Fruit fly (Drosophila melanogaster) whole organism, embryonic: ENCODE results near the gene CG2444.

Source experiments
- BEAF-32 ChIP-seq: fragments of 200-800 bp; sonication (Bioruptor generic); optimal IDR thresholded peaks from 3 replicates; lab custom pipeline; 2017; ENCODE audit warnings: missing biosample characterization, missing genetic modification characterization, mild to moderate bottlenecking, moderate library complexity, missing genetic modification reagents
- Blimp-1 ChIP-seq: fragments of 200-800 bp; sonication (Bioruptor generic); optimal IDR thresholded peaks from 3 replicates; lab custom pipeline; 2018; ENCODE audit warnings: missing biosample characterization, missing genetic modification characterization, mild to moderate bottlenecking, moderate library complexity, missing genetic modification reagents
- CG10267 ChIP-seq: fragments of 200-800 bp; sonication (Bioruptor generic); optimal IDR thresholded peaks from 2 replicates; lab custom pipeline; 2018; ENCODE audit warnings: missing biosample characterization, mild to moderate bottlenecking, missing genetic modification characterization, moderate library complexity
- CG12236 ChIP-seq: fragments of 200-800 bp; sonication (Bioruptor generic); optimal IDR thresholded peaks from 2 replicates; lab custom pipeline; 2016; ENCODE audit warnings: missing biosample characterization, missing genetic modification characterization
- CG12299 ChIP-seq: fragments of 200-800 bp; sonication (Bioruptor generic); optimal IDR thresholded peaks from 2 replicates; lab custom pipeline; 2018; ENCODE audit warnings: missing biosample characterization, mild to moderate bottlenecking, missing genetic modification characterization
- CG17328 ChIP-seq: fragments of 200-800 bp; sonication (Bioruptor generic); IDR thresholded peaks from 2 replicates; pipeline ENCODE4 v1.3.6; 2022; ENCODE audit warnings: missing biosample characterization, missing genetic modification characterization
- CG17359 ChIP-seq: fragments of 200-800 bp; sonication (Bioruptor generic); optimal IDR thresholded peaks from 3 replicates; lab custom pipeline; 2018; ENCODE audit warnings: missing biosample characterization, mild to moderate bottlenecking, missing genetic modification characterization, moderate library complexity
- CG17361 ChIP-seq: fragments of 200-800 bp; sonication (Bioruptor generic); IDR thresholded peaks from 3 replicates; pipeline ENCODE4 v1.3.6; 2022; ENCODE audit warnings: missing biosample characterization, missing genetic modification characterization
- CG2120 ChIP-seq: fragments of 200-800 bp; sonication (Bioruptor generic); optimal IDR thresholded peaks from 3 replicates; lab custom pipeline; 2016; ENCODE audit warnings: missing biosample characterization, missing genetic modification characterization
- CG6765 ChIP-seq: fragments of 200-800 bp; sonication (Bioruptor generic); optimal IDR thresholded peaks from 3 replicates; lab custom pipeline; 2017; ENCODE audit warnings: missing biosample characterization, mild to moderate bottlenecking, missing genetic modification characterization
- CG8388 ChIP-seq: fragments of 200-800 bp; sonication (Bioruptor generic); optimal IDR thresholded peaks from 2 replicates; lab custom pipeline; 2019; ENCODE audit warnings: missing biosample characterization, mild to moderate bottlenecking, missing genetic modification characterization, moderate library complexity
- CG9817 ChIP-seq: fragments of 200-800 bp; sonication (Bioruptor generic); optimal IDR thresholded peaks from 2 replicates; lab custom pipeline; 2018; ENCODE audit warnings: missing biosample characterization, mild to moderate bottlenecking, missing genetic modification characterization, moderate library complexity
- CHES-1-like ChIP-seq: fragments of 200-800 bp; sonication (Bioruptor generic); optimal IDR thresholded peaks from 2 replicates; lab custom pipeline; 2016; ENCODE audit warnings: missing biosample characterization, missing genetic modification characterization
- CrebB ChIP-seq: fragments of 200-800 bp; sonication (Bioruptor generic); optimal IDR thresholded peaks from 3 replicates; lab custom pipeline; 2018; ENCODE audit warnings: missing biosample characterization, mild to moderate bottlenecking, missing genetic modification characterization
- Dll ChIP-seq: fragments of 200-800 bp; sonication (Bioruptor generic); IDR thresholded peaks from 4 replicates; pipeline ENCODE4 v1.3.6; 2022; ENCODE audit warnings: missing biosample characterization, missing genetic modification characterization; ENCODE audit not compliant: partially characterized antibody
- Doc3 ChIP-seq: fragments of 200-800 bp; sonication (Bioruptor generic); IDR thresholded peaks from 3 replicates; pipeline ENCODE4 v1.3.6; 2022; ENCODE audit warnings: missing biosample characterization, missing genetic modification characterization; ENCODE audit not compliant: partially characterized antibody
- HLH3B ChIP-seq: fragments of 200-800 bp; sonication (Bioruptor generic); IDR thresholded peaks from 2 replicates; pipeline ENCODE4 v1.3.6; 2022; ENCODE audit warnings: missing biosample characterization, missing genetic modification characterization
- Hr3 ChIP-seq: fragments of 200-800 bp; sonication (Bioruptor generic); optimal IDR thresholded peaks from 3 replicates; lab custom pipeline; 2016; ENCODE audit warnings: missing biosample characterization, missing genetic modification characterization
- Kr ChIP-seq: fragments of 200-800 bp; sonication (Bioruptor generic); optimal IDR thresholded peaks from 2 replicates; lab custom pipeline; 2017; ENCODE audit warnings: missing biosample characterization, mild to moderate bottlenecking, missing genetic modification characterization
- Lim3 ChIP-seq: fragments of 200-800 bp; sonication (Bioruptor generic); IDR thresholded peaks from 2 replicates; pipeline ENCODE4 v1.3.6; 2022; ENCODE audit warnings: missing biosample characterization, missing genetic modification characterization
- Neu2 ChIP-seq: fragments of 200-800 bp; sonication (Bioruptor generic); optimal IDR thresholded peaks from 3 replicates; lab custom pipeline; 2016; ENCODE audit warnings: missing biosample characterization, missing genetic modification characterization, borderline replicate concordance
- Rfx ChIP-seq: fragments of 200-800 bp; sonication (Bioruptor generic); IDR thresholded peaks from 2 replicates; pipeline ENCODE4 v1.3.6; 2022; ENCODE audit warnings: missing biosample characterization, missing genetic modification characterization
- Sox100B ChIP-seq: fragments of 200-800 bp; sonication (Bioruptor generic); optimal IDR thresholded peaks from 3 replicates; lab custom pipeline; 2018; ENCODE audit warnings: missing biosample characterization, mild to moderate bottlenecking, missing genetic modification characterization
- Xbp1 ChIP-seq: fragments of 200-800 bp; sonication (Bioruptor generic); optimal IDR thresholded peaks from 3 replicates; lab custom pipeline; 2016; ENCODE audit warnings: missing biosample characterization, mild to moderate bottlenecking, missing genetic modification characterization
- Xrp1 ChIP-seq: fragments of 200-800 bp; sonication (Bioruptor generic); IDR thresholded peaks from 2 replicates; pipeline ENCODE4 v1.3.6; 2022; ENCODE audit warnings: missing biosample characterization, missing genetic modification characterization
- ash1 ChIP-seq: fragments of 200-800 bp; sonication (Bioruptor generic); optimal IDR thresholded peaks from 2 replicates; lab custom pipeline; 2018; ENCODE audit warnings: missing biosample characterization, mild to moderate bottlenecking, missing genetic modification characterization
- bsh ChIP-seq, 2 experiments: fragments of 200-800 bp; sonication (Bioruptor generic); optimal IDR thresholded peaks; 2 replicates each; lab custom pipeline; 2017 to 2018; ENCODE audit warnings: mild to moderate bottlenecking in 2 of 2, missing biosample characterization in 2 of 2, missing genetic modification characterization in 2 of 2, moderate library complexity in 1 of 2
- chm ChIP-seq: fragments of 200-800 bp; sonication (Bioruptor generic); IDR thresholded peaks from 2 replicates; pipeline ENCODE4 v1.3.6; 2022; ENCODE audit warnings: missing biosample characterization, missing genetic modification characterization
- corto ChIP-seq: fragments of 200-800 bp; sonication (Bioruptor generic); optimal IDR thresholded peaks from 2 replicates; lab custom pipeline; 2016; ENCODE audit warnings: missing biosample characterization, mild to moderate bottlenecking, missing genetic modification characterization, moderate library complexity
- croc ChIP-seq: fragments of 200-800 bp; sonication (Bioruptor generic); conservative IDR thresholded peaks from 3 replicates; pipeline ENCODE4 v1.3.6; 2022; ENCODE audit warnings: missing biosample characterization, missing genetic modification characterization
- crol ChIP-seq: fragments of 200-800 bp; sonication (Bioruptor generic); IDR thresholded peaks from 2 replicates; pipeline ENCODE4 v1.3.6; 2022; ENCODE audit warnings: missing biosample characterization, missing genetic modification characterization
- dmrt11E ChIP-seq: fragments of 200-800 bp; sonication (Bioruptor generic); optimal IDR thresholded peaks from 3 replicates; lab custom pipeline; 2018; ENCODE audit warnings: missing biosample characterization, mild to moderate bottlenecking, missing genetic modification characterization, moderate library complexity
- en ChIP-seq: fragments of 200-800 bp; sonication (Bioruptor generic); optimal IDR thresholded peaks from 2 replicates; lab custom pipeline; 2016; ENCODE audit warnings: missing biosample characterization, missing genetic modification characterization
- fd96Cb ChIP-seq: fragments of 200-800 bp; sonication (Bioruptor generic); optimal IDR thresholded peaks from 2 replicates; lab custom pipeline; 2018; ENCODE audit warnings: missing biosample characterization, mild to moderate bottlenecking, missing genetic modification characterization, moderate library complexity
- hth ChIP-seq: fragments of >200 bp; optimal IDR thresholded peaks from 2 replicates; lab custom pipeline; 2017; ENCODE audit warnings: inconsistent platforms
- inv ChIP-seq: fragments of 200-800 bp; sonication (Bioruptor generic); IDR thresholded peaks from 2 replicates; pipeline ENCODE4 v1.3.6; 2022; ENCODE audit warnings: missing biosample characterization, missing genetic modification characterization; ENCODE audit not compliant: partially characterized antibody
- lab ChIP-seq: fragments of 200-800 bp; sonication (Bioruptor generic); optimal IDR thresholded peaks from 3 replicates; lab custom pipeline; 2017; ENCODE audit warnings: missing biosample characterization, missing genetic modification characterization, mild to moderate bottlenecking, moderate library complexity, missing genetic modification reagents
- lbe ChIP-seq: fragments of 200-800 bp; sonication (Bioruptor generic); optimal IDR thresholded peaks from 2 replicates; lab custom pipeline; 2016; ENCODE audit warnings: missing biosample characterization, mild to moderate bottlenecking, missing genetic modification characterization
- lmd ChIP-seq: fragments of 200-800 bp; sonication (Bioruptor generic); IDR thresholded peaks from 2 replicates; pipeline ENCODE4 v1.3.6; 2022; ENCODE audit warnings: missing biosample characterization, missing genetic modification characterization
- mld ChIP-seq: fragments of 200-800 bp; sonication (Bioruptor generic); IDR thresholded peaks from 3 replicates; pipeline ENCODE4 v1.3.6; 2022; ENCODE audit warnings: missing biosample characterization, missing genetic modification characterization; ENCODE audit not compliant: partially characterized antibody
- odd ChIP-seq: fragments of 200-800 bp; sonication (Bioruptor generic); optimal IDR thresholded peaks from 2 replicates; lab custom pipeline; 2017; ENCODE audit warnings: missing biosample characterization, mild to moderate bottlenecking, missing genetic modification characterization
- pho ChIP-seq: fragments of 200-800 bp; sonication (Bioruptor generic); optimal IDR thresholded peaks from 2 replicates; lab custom pipeline; 2016; ENCODE audit warnings: missing biosample characterization, missing genetic modification characterization
- ranshi ChIP-seq: fragments of 200-800 bp; sonication (Bioruptor generic); IDR thresholded peaks from 2 replicates; pipeline ENCODE4 v1.3.6; 2022; ENCODE audit warnings: missing biosample characterization, missing genetic modification characterization
- row ChIP-seq: fragments of 200-800 bp; sonication (Bioruptor generic); IDR thresholded peaks from 3 replicates; pipeline ENCODE4 v1.3.6; 2022; ENCODE audit warnings: missing biosample characterization, missing genetic modification characterization
- slbo ChIP-seq: fragments of 200-800 bp; sonication (Bioruptor generic); IDR thresholded peaks from 2 replicates; pipeline ENCODE4 v1.3.6; 2022; ENCODE audit warnings: missing biosample characterization, missing genetic modification characterization
- twi ChIP-seq: fragments of 200-800 bp; optimal IDR thresholded peaks from 2 replicates; lab custom pipeline; 2019; ENCODE audit warnings: missing biosample characterization, mild to moderate bottlenecking, missing genetic modification characterization, moderate library complexity

Gene CG2444

DNA sequence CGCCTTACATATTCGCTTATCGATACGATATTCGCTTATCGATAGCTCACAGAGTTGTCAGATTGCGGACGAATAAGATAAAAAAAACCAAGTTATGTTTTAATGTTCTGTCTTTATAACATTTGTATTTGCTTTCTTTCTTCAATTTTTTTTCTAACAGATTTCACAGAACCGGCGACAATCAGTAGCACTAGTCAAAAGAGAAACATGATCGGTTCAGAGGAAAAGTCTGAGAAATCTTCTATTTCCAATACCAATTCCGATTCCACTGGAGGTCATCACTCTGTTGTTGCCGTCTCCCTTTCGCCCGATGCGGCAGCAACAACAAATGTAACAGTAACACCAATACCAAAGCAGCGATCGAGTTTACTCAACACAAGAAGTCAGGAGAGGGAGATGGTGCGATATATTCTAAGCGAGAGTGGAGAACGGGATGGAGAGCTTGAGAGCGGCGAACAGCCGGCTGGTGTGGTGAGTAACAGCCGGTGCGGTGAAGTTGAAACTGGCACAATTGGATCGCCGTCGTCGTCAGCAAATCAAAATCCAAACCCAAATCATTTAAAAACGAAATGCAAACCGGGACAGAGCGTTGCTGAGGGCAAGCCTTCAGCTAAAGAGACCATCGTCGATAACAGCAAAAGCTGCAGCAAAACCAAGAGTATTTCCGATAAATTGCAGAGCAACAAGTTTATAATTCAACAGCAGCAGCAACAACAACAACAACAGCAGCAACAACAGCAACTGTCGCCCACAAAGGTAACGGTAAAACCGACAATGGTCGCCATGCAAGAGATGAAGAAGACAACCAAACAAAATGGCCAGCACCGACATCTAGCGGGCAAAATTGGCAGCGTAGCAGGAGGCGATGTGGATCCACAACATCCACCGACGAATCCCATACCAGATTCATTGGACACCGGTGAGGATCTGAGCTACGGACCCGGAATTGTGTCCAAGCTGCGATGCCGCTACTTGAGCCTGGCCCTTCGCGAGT, 23.2 kb downstream of the CG2444 start (continued):
- TF ChIP-seq ash1 (GFP tag; lab: Kevin White, UChicago) (no peak), CG2120 (peak; percentile 85), hth (lab: Kevin White, UChicago) (no peak), inv (GFP tag; lab: Robert Waterston, UW) (peak; percentile 53; the same call in 1 of the 2 replicates), twi (peak; percentile 12), HLH3B (GFP tag; lab: Robert Waterston, UW) (0 out of 2 replicates have a peak, but pooled peaks have one; percentile 11), CG17359 (tag; lab: Kevin White, UChicago) (peak; percentile 46), Kr (no peak), Doc3 (GFP tag; lab: Robert Waterston, UW) (0 out of 3 replicates have a peak, but pooled peaks have one; percentile 42), Xrp1 (GFP tag; lab: Robert Waterston, UW) (peak; percentile 52; the same call in 1 of the 2 replicates), CG17361 (GFP tag; lab: Robert Waterston, UW) (peak; percentile 64), mld (GFP tag; lab: Robert Waterston, UW) (no peak), CG12299 (tag; lab: Kevin White, UChicago) (no peak), corto (no peak), odd (peak; percentile 63), slbo (GFP tag; lab: Robert Waterston, UW) (peak; percentile 62), CG12236 (GFP tag; lab: Kevin White, UChicago) (peak; percentile 34), CG17328 (GFP tag; lab: Robert Waterston, UW) (no peak), en (GFP tag; lab: Kevin White, UChicago) (peak; percentile 14), bsh (GFP tag; optimal IDR thresholded peaks at IDR 0.05; lab: Kevin White, UChicago) (peak; percentile 52 to 62), croc (GFP tag; lab: Robert Waterston, UW) (no peak), lmd (GFP tag; lab: Robert Waterston, UW) (peak; percentile 46; the same call in 1 of the 2 replicates), chm (peak; percentile 46; the same call in 1 of the 2 replicates), CG10267 (peak; percentile 65), lab (GFP tag; lab: Kevin White, UChicago) (peak; percentile 80), Sox100B (GFP tag; lab: Kevin White, UChicago) (peak; percentile 50), CG8388 (GFP tag; lab: Kevin White, UChicago) (peak; percentile 2), Hr3 (GFP tag; lab: Kevin White, UChicago) (peak; percentile 41), fd96Cb (tag; lab: Kevin White, UChicago) (peak; percentile 25), Dll (peak; percentile 73), Blimp-1 (peak; percentile 40), Rfx (GFP tag; lab: Robert Waterston, UW) (peak; percentile 78), CrebB (tag; lab: Kevin White, UChicago) (no peak), lbe (GFP tag; lab: Kevin White, UChicago) (peak; percentile 70), Xbp1 (peak; percentile 73), Neu2 (no peak), Lim3 (no peak), pho (GFP tag; lab: Kevin White, UChicago) (peak; percentile 71), row (GFP tag; lab: Robert Waterston, UW) (peak; percentile 79), crol (GFP tag; lab: Robert Waterston, UW) (peak; percentile 64; the same call in 1 of the 2 replicates), CHES-1-like (GFP tag; lab: Kevin White, UChicago) (peak; percentile 69), dmrt11E (tag; lab: Kevin White, UChicago) (peak; percentile 5), BEAF-32 (GFP tag; lab: Kevin White, UChicago) (peak; percentile 79), CG9817 (peak; percentile 78), CG6765 (GFP tag; lab: Kevin White, UChicago) (peak; percentile 1), ranshi (GFP tag; lab: Robert Waterston, UW) (peak; percentile 40; the same call in 1 of the 2 replicates)
